Fruit fly (Drosophila melanogaster) whole organism, prepupa: ENCODE results near the gene Adhr.

ENCODE experiments used
- CG11902 ChIP-seq: fragments of 200-800 bp; sonication (Bioruptor generic); optimal IDR thresholded peaks from 3 replicates; lab custom pipeline; 2016; ENCODE audit warnings: missing biosample characterization, missing genetic modification characterization
- CG1621 ChIP-seq: fragments of 200-800 bp; sonication (Bioruptor generic); optimal IDR thresholded peaks from 3 replicates; lab custom pipeline; 2018; ENCODE audit warnings: missing biosample characterization, mild to moderate bottlenecking, missing genetic modification characterization
- CG6276 ChIP-seq: fragments of 200-800 bp; sonication (Bioruptor generic); optimal IDR thresholded peaks from 2 replicates; lab custom pipeline; 2017; ENCODE audit warnings: missing biosample characterization, mild to moderate bottlenecking, missing genetic modification characterization
- CG7368 ChIP-seq: fragments of 200-800 bp; sonication (Bioruptor generic); optimal IDR thresholded peaks from 3 replicates; lab custom pipeline; 2016; ENCODE audit warnings: missing biosample characterization, missing genetic modification characterization
- Eip93F ChIP-seq: fragments of 200-800 bp; sonication (Bioruptor generic); optimal IDR thresholded peaks from 2 replicates; lab custom pipeline; 2016; ENCODE audit warnings: missing biosample characterization, mild to moderate bottlenecking, missing genetic modification characterization
- Hr39 ChIP-seq: fragments of 200-800 bp; sonication (Bioruptor generic); optimal IDR thresholded peaks from 2 replicates; lab custom pipeline; 2016; ENCODE audit warnings: missing biosample characterization, missing genetic modification characterization
- Lpt ChIP-seq: fragments of 200-800 bp; sonication (Bioruptor generic); optimal IDR thresholded peaks from 3 replicates; lab custom pipeline; 2016; ENCODE audit warnings: missing biosample characterization, missing genetic modification characterization
- Sox102F ChIP-seq: fragments of 200-800 bp; sonication (Bioruptor generic); optimal IDR thresholded peaks from 2 replicates; lab custom pipeline; 2016; ENCODE audit warnings: missing biosample characterization, mild to moderate bottlenecking, missing genetic modification characterization
- cyc ChIP-seq: fragments of 200-800 bp; sonication (Bioruptor generic); optimal IDR thresholded peaks from 3 replicates; lab custom pipeline; 2016; ENCODE audit warnings: missing biosample characterization, missing genetic modification characterization
- eg ChIP-seq: fragments of 200-800 bp; sonication (Bioruptor generic); IDR thresholded peaks from 3 replicates; pipeline ENCODE4 v1.3.6; 2022; ENCODE audit warnings: missing biosample characterization, missing genetic modification characterization
- esn ChIP-seq: fragments of 200-800 bp; sonication (Bioruptor generic); optimal IDR thresholded peaks from 2 replicates; lab custom pipeline; 2016; ENCODE audit warnings: missing biosample characterization, mild to moderate bottlenecking, missing genetic modification characterization, moderate library complexity
- fd59A ChIP-seq: fragments of 200-800 bp; sonication (Bioruptor generic); optimal IDR thresholded peaks from 2 replicates; lab custom pipeline; 2017; ENCODE audit warnings: missing biosample characterization, mild to moderate bottlenecking, missing genetic modification characterization, missing genetic modification reagents
- lz ChIP-seq: fragments of 200-800 bp; sonication (Bioruptor generic); optimal IDR thresholded peaks from 3 replicates; lab custom pipeline; 2016; ENCODE audit warnings: missing biosample characterization, missing genetic modification characterization

DNA sequence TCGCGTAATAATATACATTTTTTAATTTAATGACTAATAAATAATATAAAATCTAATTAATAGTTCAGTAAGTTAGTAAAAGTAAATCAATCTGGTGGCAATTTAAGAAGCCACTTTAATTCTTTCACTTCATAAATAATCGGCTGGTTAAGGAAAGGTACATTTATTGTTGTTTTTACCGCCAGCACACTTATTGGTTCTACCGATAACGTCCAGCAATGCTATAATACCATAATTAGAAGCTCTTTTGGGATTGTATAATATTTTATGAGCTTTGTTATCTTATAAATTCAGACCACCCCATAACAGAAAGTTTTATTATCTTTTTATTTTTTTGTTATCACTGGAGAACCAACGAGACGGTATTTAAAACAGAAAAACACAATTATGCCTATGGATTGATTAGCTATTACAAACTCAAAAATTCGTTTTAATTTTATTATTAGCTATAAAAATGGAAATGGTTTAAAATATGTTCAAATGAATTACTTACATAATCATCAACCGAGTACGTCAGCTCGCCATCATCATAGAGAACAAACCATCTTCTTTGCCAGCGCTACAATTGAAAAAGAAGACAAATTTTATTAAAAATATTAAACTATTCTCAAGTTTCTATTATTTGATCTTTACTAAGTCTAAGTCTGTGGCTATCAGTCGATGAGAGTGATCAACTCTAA lies 3.9 kb upstream of the Adhr start:
- no peak for TF ChIP-seq Eip93F
- TF ChIP-seq eg (GFP tag; lab: Robert Waterston, UW) = no peak
- no peak for TF ChIP-seq esn (GFP tag; lab: Kevin White, UChicago)
- no peak for TF ChIP-seq CG6276
- no peak for TF ChIP-seq Sox102F (GFP tag; lab: Kevin White, UChicago)
- no peak for TF ChIP-seq Hr39 (GFP tag; lab: Kevin White, UChicago)
- TF ChIP-seq CG7368 (GFP tag; lab: Kevin White, UChicago) = no peak
- TF ChIP-seq Lpt (GFP tag; lab: Kevin White, UChicago) = no peak
- TF ChIP-seq cyc (GFP tag; lab: Kevin White, UChicago) = no peak
- TF ChIP-seq fd59A (GFP tag; lab: Kevin White, UChicago) = no peak
- no peak for TF ChIP-seq lz (GFP tag; lab: Kevin White, UChicago)
- TF ChIP-seq CG11902 (GFP tag; lab: Kevin White, UChicago) = no peak
- no peak for TF ChIP-seq CG1621 (tag; lab: Kevin White, UChicago)
